Worm (Caenorhabditis elegans): ENCODE measurements around the gene dpy-8.

DNA sequence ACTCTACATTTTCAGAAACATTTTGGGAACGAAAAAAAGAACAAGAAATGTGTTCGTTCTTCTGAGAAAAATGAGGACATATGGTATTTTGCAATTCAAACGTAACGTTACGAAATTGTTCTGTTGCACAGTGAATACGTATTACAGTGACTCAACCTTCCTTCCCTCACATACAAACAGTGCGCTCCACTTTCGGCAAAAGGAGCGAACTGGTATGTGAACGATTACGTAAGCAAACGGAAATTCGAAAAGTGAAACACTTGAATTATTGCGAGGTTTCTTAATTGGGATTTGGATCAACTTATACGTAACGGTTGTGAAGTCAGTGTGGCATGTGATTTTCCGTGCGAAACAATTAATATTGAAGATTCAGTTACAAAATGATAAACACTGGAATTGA lies 29.5 kb downstream of the dpy-8 start:
- TF ChIP-seq lin-14 (GFP tag; optimal IDR thresholded peaks at IDR 0.05) = no peak
- no peak for TF ChIP-seq zip-4 (GFP tag; optimal IDR thresholded peaks at IDR 0.05)

All from whole organism, L1 larva.